Worm (Caenorhabditis elegans): ENCODE data around the gene T22F7.4.
A peak's percentile ranks its signal among the peaks of the same experiment; 100 is the strongest.

T22F7.4 gene

ce11 chrIII:482739-483138, 44.0 kb downstream of the T22F7.4 start (continued):
- peak; percentile 33 for TF ChIP-seq snu-23 (GFP tag; optimal IDR thresholded peaks at IDR 0.05)
- no peak for TF ChIP-seq ets-5 (GFP tag; IDR thresholded peaks at IDR 0.05)
- no peak for TF ChIP-seq mef-2 (tag; optimal IDR thresholded peaks at IDR 0.05)
- no peak for TF ChIP-seq unc-86 (tag; optimal IDR thresholded peaks at IDR 0.05)
- no peak for TF ChIP-seq ztf-11 (tag; optimal IDR thresholded peaks at IDR 0.05)
- no peak for TF ChIP-seq lir-3 (tag; optimal IDR thresholded peaks at IDR 0.05; ENCODE audit: poor library complexity)
- TF ChIP-seq rnt-1 (tag; optimal IDR thresholded peaks at IDR 0.05) = no peak
- TF ChIP-seq sup-37 (GFP tag; optimal IDR thresholded peaks at IDR 0.05) = no peak
- no peak for TF ChIP-seq lin-13 (GFP tag; optimal IDR thresholded peaks at IDR 0.05)

- TF ChIP-seq mef-2 (tag; optimal IDR thresholded peaks at IDR 0.05) (no peak), grh-1 (GFP tag; IDR thresholded peaks at IDR 0.05) (no peak), sox-4 (tag; optimal IDR thresholded peaks at IDR 0.05) (no peak), nhr-20 (tag; optimal IDR thresholded peaks at IDR 0.05) (no peak), ceh-8 (GFP tag; optimal IDR thresholded peaks at IDR 0.05) (no peak), elt-3 (tag; optimal IDR thresholded peaks at IDR 0.05) (no peak)
These were observed 45.5 kb downstream of the T22F7.4 start for ce11 chrIII:481259-481658.

- TF ChIP-seq nhr-19 (GFP tag; conservative IDR thresholded peaks at IDR 0.05) = no peak
- no peak for TF ChIP-seq ces-1 (GFP tag; optimal IDR thresholded peaks at IDR 0.05)
- no peak for TF ChIP-seq hpl-2 (GFP tag; optimal IDR thresholded peaks at IDR 0.05)
- no peak for TF ChIP-seq skn-1 (tag; optimal IDR thresholded peaks at IDR 0.05)
- no peak for TF ChIP-seq nhr-71 (tag; optimal IDR thresholded peaks at IDR 0.05)
- no peak for TF ChIP-seq hlh-17 (GFP tag; optimal IDR thresholded peaks at IDR 0.05; ENCODE audit: borderline replicate concordance)
- no peak for TF ChIP-seq isw-1 (GFP tag; IDR thresholded peaks at IDR 0.05)
- TF ChIP-seq zag-1 (tag; optimal IDR thresholded peaks at IDR 0.05) = no peak
- TF ChIP-seq ceh-90 (tag; optimal IDR thresholded peaks at IDR 0.05) = no peak
- TF ChIP-seq vab-15 (tag; optimal IDR thresholded peaks at IDR 0.05) = no peak
- TF ChIP-seq mab-9 (GFP tag; IDR thresholded peaks at IDR 0.05) = no peak
- TF ChIP-seq sptf-1 (tag; optimal IDR thresholded peaks at IDR 0.05) = no peak
These were observed 51.6 kb downstream of the T22F7.4 start, which contains the start of gene mat-3 for ce11 chrIII:475154-475553. mat-3 (plus strand) TSS chrIII:475454.
